ENCODE assay signal across 4 fruit fly cellular contexts in genomic region chr2L:8010602-8011455, dm6.
TF ChIP-seq lines count a peak whose summit lies in the region.

TSS of gene Glyat (minus strand) at chr2L:8010652.
TSS of gene Tg (plus strand) at chr2L:8011405.

- no peak for TF ChIP-seq CTCF in whole organism, embryonic (GFP tag; optimal IDR thresholded peaks at IDR 0.05; lab: Kevin White, UChicago)

TF ChIP-seq in whole organism, adult, 20 proteins besides CTCF, POLR2A, EP300 and RAD21:
- TF ChIP-seq Hr96 (GFP tag; optimal IDR thresholded peaks at IDR 0.05; lab: Kevin White, UChicago) = no peak
- TF ChIP-seq CG7045 (GFP tag; optimal IDR thresholded peaks at IDR 0.05; lab: Kevin White, UChicago) = no peak
- TF ChIP-seq CG11617 (GFP tag; optimal IDR thresholded peaks at IDR 0.05; lab: Kevin White, UChicago) = no peak
- peak; percentile 40 for TF ChIP-seq tj (GFP tag; optimal IDR thresholded peaks at IDR 0.05; lab: Kevin White, UChicago)
- TF ChIP-seq CG7101 (tag; optimal IDR thresholded peaks at IDR 0.05; lab: Kevin White, UChicago) = no peak
- no peak for TF ChIP-seq CG1620 (GFP tag; optimal IDR thresholded peaks at IDR 0.05; lab: Kevin White, UChicago)
- no peak for TF ChIP-seq CG14711 (tag; optimal IDR thresholded peaks at IDR 0.05; lab: Kevin White, UChicago)
- TF ChIP-seq cic (GFP tag; optimal IDR thresholded peaks at IDR 0.05; lab: Kevin White, UChicago) = no peak
- TF ChIP-seq cnc (optimal IDR thresholded peaks at IDR 0.05; lab: Kevin White, UChicago) = no peak
- no peak for TF ChIP-seq Mnt (GFP tag; optimal IDR thresholded peaks at IDR 0.05; lab: Kevin White, UChicago)
- peak; percentile 7 for TF ChIP-seq kay (GFP tag; lab: Kevin White, UChicago; ENCODE audit: borderline replicate concordance)

TF ChIP-seq in whole organism, embryonic, 481 proteins besides CTCF, POLR2A, EP300 and RAD21 (continues in another document):
- no peak for TF ChIP-seq danr (GFP tag; IDR thresholded peaks at IDR 0.05; lab: Robert Waterston, UW)
- TF ChIP-seq CG4360 (GFP tag; IDR thresholded peaks at IDR 0.05; lab: Robert Waterston, UW) = no peak
- TF ChIP-seq CG9727 (GFP tag; optimal IDR thresholded peaks at IDR 0.05; lab: Kevin White, UChicago) = no peak
- TF ChIP-seq CG18599 (GFP tag; optimal IDR thresholded peaks at IDR 0.05; lab: Kevin White, UChicago) = peak; percentile 42
- TF ChIP-seq aop (GFP tag; IDR thresholded peaks at IDR 0.05; lab: Robert Waterston, UW) = no peak
- TF ChIP-seq sna (GFP tag; IDR thresholded peaks at IDR 0.05; lab: Robert Waterston, UW; ENCODE audit: partially characterized antibody) = 0 out of 2 replicates have a peak, but pooled peaks have one; percentile 20
- TF ChIP-seq CG2678 (tag; optimal IDR thresholded peaks at IDR 0.05; lab: Kevin White, UChicago) = peak; percentile 48
- no peak for TF ChIP-seq CG3995 (GFP tag; optimal IDR thresholded peaks at IDR 0.05; lab: Kevin White, UChicago)
- no peak for TF ChIP-seq croc (GFP tag; conservative IDR thresholded peaks at IDR 0.05; lab: Robert Waterston, UW)
- TF ChIP-seq Elba2 (GFP tag; optimal IDR thresholded peaks at IDR 0.05; lab: Kevin White, UChicago) = no peak
- no peak for TF ChIP-seq CG7556 (GFP tag; optimal IDR thresholded peaks at IDR 0.05; lab: Kevin White, UChicago)
- peak; percentile 67; the same call in 3 of the 4 replicates for TF ChIP-seq Dll (GFP tag; IDR thresholded peaks at IDR 0.05; lab: Robert Waterston, UW; ENCODE audit: partially characterized antibody)
- TF ChIP-seq stc (GFP tag; IDR thresholded peaks at IDR 0.05; lab: Robert Waterston, UW) = no peak
- TF ChIP-seq C15 (GFP tag; IDR thresholded peaks at IDR 0.05; lab: Robert Waterston, UW) = no peak
- peak; percentile 45 for TF ChIP-seq CG2120 (GFP tag; optimal IDR thresholded peaks at IDR 0.05; lab: Kevin White, UChicago)
- TF ChIP-seq Optix (GFP tag; IDR thresholded peaks at IDR 0.05; lab: Robert Waterston, UW) = no peak
- no peak for TF ChIP-seq CG2875 (GFP tag; optimal IDR thresholded peaks at IDR 0.05; lab: Kevin White, UChicago)
- peak in 1 of 3 experiments; percentile 32 for TF ChIP-seq Stat92E (GFP tag; optimal IDR thresholded peaks at IDR 0.05; lab: Kevin White, UChicago)
- TF ChIP-seq gcm (GFP tag; optimal IDR thresholded peaks at IDR 0.05; lab: Kevin White, UChicago) = no peak
- TF ChIP-seq CG2116 (GFP tag; optimal IDR thresholded peaks at IDR 0.05; lab: Kevin White, UChicago) = peak; percentile 78
- peak; percentile 51 for TF ChIP-seq Scr (GFP tag; IDR thresholded peaks at IDR 0.05; lab: Robert Waterston, UW; ENCODE audit: partially characterized antibody)
- TF ChIP-seq Adf1 (GFP tag; IDR thresholded peaks at IDR 0.05; lab: Robert Waterston, UW) = no peak
- TF ChIP-seq CG10959 (GFP tag; IDR thresholded peaks at IDR 0.05; lab: Robert Waterston, UW) = no peak
- TF ChIP-seq repo (GFP tag; optimal IDR thresholded peaks at IDR 0.05; lab: Kevin White, UChicago) = no peak
- TF ChIP-seq chinmo (GFP tag; IDR thresholded peaks at IDR 0.05; lab: Robert Waterston, UW; ENCODE audit: partially characterized antibody) = 0 out of 4 replicates have a peak, but pooled peaks have one; percentile 24
- TF ChIP-seq ap (GFP tag; IDR thresholded peaks at IDR 0.05; lab: Robert Waterston, UW) = no peak

TF ChIP-seq in whole organism, prepupa, 60 proteins besides CTCF, POLR2A, EP300 and RAD21:
- TF ChIP-seq Sox14 (GFP tag; optimal IDR thresholded peaks at IDR 0.05; lab: Kevin White, UChicago) (no peak), CG9139 (GFP tag; optimal IDR thresholded peaks at IDR 0.05; lab: Kevin White, UChicago) (no peak), CG3032 (tag; optimal IDR thresholded peaks at IDR 0.05; lab: Kevin White, UChicago) (no peak), CG8319 (GFP tag; optimal IDR thresholded peaks at IDR 0.05; lab: Kevin White, UChicago) (no peak), eg (GFP tag; IDR thresholded peaks at IDR 0.05; lab: Robert Waterston, UW) (peak; percentile 34; the same call in 1 of the 3 replicates), esn (GFP tag; optimal IDR thresholded peaks at IDR 0.05; lab: Kevin White, UChicago) (no peak), Met (GFP tag; optimal IDR thresholded peaks at IDR 0.05; lab: Kevin White, UChicago) (no peak), CG10631 (GFP tag; optimal IDR thresholded peaks at IDR 0.05; lab: Kevin White, UChicago) (no peak), Sox15 (GFP tag; optimal IDR thresholded peaks at IDR 0.05; lab: Kevin White, UChicago) (no peak), dsx (GFP tag; optimal IDR thresholded peaks at IDR 0.05; lab: Kevin White, UChicago; ENCODE audit: poor library complexity, severe bottlenecking) (peak; percentile 5), Eip78C (GFP tag; lab: Kevin White, UChicago) (peak; percentile 14), CG34406 (GFP tag; optimal IDR thresholded peaks at IDR 0.05; lab: Kevin White, UChicago) (no peak), CG4318 (GFP tag; optimal IDR thresholded peaks at IDR 0.05; lab: Kevin White, UChicago) (no peak), CG3919 (GFP tag; optimal IDR thresholded peaks at IDR 0.05; lab: Kevin White, UChicago) (no peak), CG32006 (GFP tag; optimal IDR thresholded peaks at IDR 0.05; lab: Kevin White, UChicago) (no peak), Blimp-1 (GFP tag; optimal IDR thresholded peaks at IDR 0.05; lab: Kevin White, UChicago) (no peak), fkh (GFP tag; optimal IDR thresholded peaks at IDR 0.05; lab: Kevin White, UChicago) (peak; percentile 23), cyc (GFP tag; optimal IDR thresholded peaks at IDR 0.05; lab: Kevin White, UChicago) (no peak), vri (GFP tag; optimal IDR thresholded peaks at IDR 0.05; lab: Kevin White, UChicago) (no peak), achi (GFP tag; optimal IDR thresholded peaks at IDR 0.05; lab: Kevin White, UChicago) (no peak)

TF ChIP-seq in whole organism, pupa, 21 proteins besides CTCF, POLR2A, EP300 and RAD21:
- TF ChIP-seq D1 (tag; optimal IDR thresholded peaks at IDR 0.05; lab: Kevin White, UChicago) = peak; percentile 14
- no peak for TF ChIP-seq CG9948 (tag; optimal IDR thresholded peaks at IDR 0.05; lab: Kevin White, UChicago)
- TF ChIP-seq CG12605 (GFP tag; IDR thresholded peaks at IDR 0.05; lab: Robert Waterston, UW) = peak; percentile 48
